Worm (Caenorhabditis elegans) whole organism, L4 larva: ENCODE measurements around the gene ubc-17.
A peak's percentile ranks its signal among the peaks of the same experiment; 100 is the strongest.

Experiments
- F37D6.2 ChIP-seq: sonication (generic microtip); optimal IDR thresholded peaks from 2 replicates; lab custom pipeline; 2016; ENCODE audit warnings: mild to moderate bottlenecking, missing genetic modification characterization, missing compliant biosample characterization
- F44E2.7 ChIP-seq: fragments of 200-800 bp; sonication (Bioruptor generic); IDR thresholded peaks from 2 replicates; pipeline ENCODE4 v2.1.2; 2022; ENCODE audit warnings: missing genetic modification characterization, missing compliant biosample characterization
- R02D3.7 ChIP-seq: fragments of 150-350 bp; sonication (generic microtip); optimal IDR thresholded peaks from 3 replicates; lab custom pipeline; 2014; ENCODE audit warnings: missing biosample characterization, missing genetic modification characterization
- T20F7.1 ChIP-seq: fragments of 200-800 bp; sonication (Bioruptor generic); optimal IDR thresholded peaks from 2 replicates; lab custom pipeline; 2018; ENCODE audit warnings: mild to moderate bottlenecking, missing genetic modification characterization, missing compliant biosample characterization
- ZK546.5 ChIP-seq, 2 experiments: sonication (generic microtip); optimal IDR thresholded peaks; 2 replicates each; lab custom pipeline; 2017; ENCODE audit warnings: missing biosample characterization in 2 of 2, missing genetic modification characterization in 2 of 2
- aly-2 ChIP-seq: sonication (generic microtip); optimal IDR thresholded peaks from 2 replicates; lab custom pipeline; 2018; ENCODE audit warnings: missing biosample characterization, missing genetic modification characterization
- ama-1 ChIP-seq: fragments of 150-350 bp; optimal IDR thresholded peaks from 2 replicates; lab custom pipeline; 2014; ENCODE audit warnings: inconsistent platforms, mixed read lengths
- arid-1 ChIP-seq: fragments of 200-800 bp; sonication (Bioruptor generic); conservative IDR thresholded peaks from 2 replicates; pipeline ENCODE4 v1.3.6; 2022; ENCODE audit warnings: missing genetic modification reagents, missing genetic modification characterization, missing compliant biosample characterization
- ceh-32 ChIP-seq: sonication (generic microtip); optimal IDR thresholded peaks from 2 replicates; lab custom pipeline; 2016; ENCODE audit warnings: mild to moderate bottlenecking, missing genetic modification characterization, missing compliant biosample characterization; ENCODE audit not compliant: poor library complexity
- ceh-44 ChIP-seq: fragments of 200-800 bp; sonication (Bioruptor generic); IDR thresholded peaks from 2 replicates; pipeline ENCODE4 v1.3.6; 2022; ENCODE audit warnings: missing genetic modification reagents, missing genetic modification characterization, missing compliant biosample characterization
- ceh-62 ChIP-seq: sonication (generic microtip); optimal IDR thresholded peaks from 2 replicates; lab custom pipeline; 2017; ENCODE audit warnings: missing biosample characterization, missing genetic modification characterization
- ces-1 ChIP-seq: fragments of 150-350 bp; sonication (generic microtip); optimal IDR thresholded peaks from 4 replicates; lab custom pipeline; 2014; ENCODE audit warnings: missing biosample characterization, missing genetic modification reagents, missing genetic modification characterization
- ctbp-1 ChIP-seq: fragments of 200-800 bp; sonication (Bioruptor generic); IDR thresholded peaks from 2 replicates; pipeline ENCODE4 v1.3.6; 2022; ENCODE audit warnings: missing genetic modification reagents, missing genetic modification characterization, missing compliant biosample characterization
- daf-12 ChIP-seq: fragments of 150-350 bp; optimal IDR thresholded peaks from 2 replicates; lab custom pipeline; 2014; ENCODE audit warnings: missing biosample characterization, missing genetic modification reagents, missing genetic modification characterization
- daf-19 ChIP-seq: fragments of 200-800 bp; sonication (Bioruptor generic); conservative IDR thresholded peaks from 2 replicates; pipeline ENCODE4 v1.3.6; 2022; ENCODE audit warnings: missing genetic modification characterization, missing compliant biosample characterization
- daf-8 ChIP-seq: fragments of 200-800 bp; sonication (Bioruptor generic); IDR thresholded peaks from 2 replicates; pipeline ENCODE4 v1.3.6; 2022; ENCODE audit warnings: missing genetic modification characterization, missing compliant biosample characterization
- dmd-6 ChIP-seq: fragments of 200-800 bp; sonication (Bioruptor generic); IDR thresholded peaks from 2 replicates; pipeline ENCODE4 v1.3.6; 2022; ENCODE audit warnings: missing genetic modification reagents, missing genetic modification characterization, missing compliant biosample characterization
- dmd-8 ChIP-seq: fragments of 200-800 bp; sonication (Bioruptor generic); IDR thresholded peaks from 2 replicates; pipeline ENCODE4 v1.3.6; 2022; ENCODE audit warnings: missing genetic modification characterization, missing compliant biosample characterization
- dmd-9 ChIP-seq: fragments of 200-800 bp; sonication (Bioruptor generic); IDR thresholded peaks from 2 replicates; pipeline ENCODE4 v1.3.6; 2022; ENCODE audit warnings: missing genetic modification reagents, missing genetic modification characterization, missing compliant biosample characterization
- dve-1 ChIP-seq: sonication (generic microtip); optimal IDR thresholded peaks from 2 replicates; lab custom pipeline; 2017; ENCODE audit warnings: antibody characterized with exemption, mild to moderate bottlenecking, missing genetic modification characterization, missing compliant biosample characterization; ENCODE audit not compliant: insufficient read depth
- egl-43 ChIP-seq: fragments of 200-800 bp; sonication (Bioruptor generic); IDR thresholded peaks from 2 replicates; pipeline ENCODE4 v1.3.6; 2022; ENCODE audit warnings: missing genetic modification reagents, missing genetic modification characterization, missing compliant biosample characterization
- fkh-10 ChIP-seq: fragments of 150-350 bp; optimal IDR thresholded peaks from 2 replicates; lab custom pipeline; 2014; ENCODE audit warnings: missing biosample characterization, missing genetic modification reagents, missing genetic modification characterization
- hlh-11 ChIP-seq: fragments of 200-800 bp; sonication (Bioruptor generic); optimal IDR thresholded peaks from 2 replicates; lab custom pipeline; 2018; ENCODE audit warnings: mild to moderate bottlenecking, missing genetic modification characterization, missing compliant biosample characterization
- jun-1 ChIP-seq: fragments of 150-350 bp; optimal IDR thresholded peaks from 2 replicates; lab custom pipeline; 2014; ENCODE audit warnings: missing biosample characterization, missing genetic modification reagents, missing genetic modification characterization
- lim-7 ChIP-seq: fragments of 200-800 bp; sonication (Bioruptor generic); IDR thresholded peaks from 2 replicates; pipeline ENCODE4 v1.3.6; 2022; ENCODE audit warnings: missing genetic modification characterization, missing compliant biosample characterization
- lin-15B ChIP-seq: fragments of 150-350 bp; sonication (generic microtip); optimal IDR thresholded peaks from 3 replicates; lab custom pipeline; 2014; ENCODE audit warnings: missing biosample characterization, missing genetic modification characterization
- lin-38 ChIP-seq: fragments of 200-800 bp; sonication (Bioruptor generic); IDR thresholded peaks from 2 replicates; pipeline ENCODE4 v1.3.6; 2022; ENCODE audit warnings: missing genetic modification reagents, missing genetic modification characterization, missing compliant biosample characterization
- lir-3 ChIP-seq: sonication (generic microtip); optimal IDR thresholded peaks from 2 replicates; lab custom pipeline; 2016; ENCODE audit warnings: mild to moderate bottlenecking, missing genetic modification characterization, missing compliant biosample characterization
- lsy-2 ChIP-seq, 2 experiments: fragments of 150-350 bp in 1 of 2; sonication (generic microtip) in 1 of 2; optimal IDR thresholded peaks; 2 replicates each; lab custom pipeline; 2014 to 2017; ENCODE audit warnings: missing biosample characterization in 2 of 2, missing genetic modification characterization in 2 of 2
- mdl-1 ChIP-seq, 2 experiments: fragments of 150-350 bp in 1 of 2; sonication (generic microtip) in 1 of 2; optimal IDR thresholded peaks; 2 replicates each; lab custom pipeline; 2014 to 2017; ENCODE audit warnings: missing biosample characterization in 2 of 2, missing genetic modification characterization in 2 of 2
- mep-1 ChIP-seq: fragments of 150-350 bp; sonication (generic microtip); optimal IDR thresholded peaks from 3 replicates; lab custom pipeline; 2014; ENCODE audit warnings: missing biosample characterization, missing genetic modification characterization
- mes-2 ChIP-seq: sonication (generic microtip); optimal IDR thresholded peaks from 2 replicates; lab custom pipeline; 2016; ENCODE audit warnings: missing genotype, mild to moderate bottlenecking, missing genetic modification characterization, missing compliant biosample characterization; ENCODE audit not compliant: poor library complexity, severe bottlenecking
- nhr-11 ChIP-seq: fragments of 150-350 bp; optimal IDR thresholded peaks from 2 replicates; lab custom pipeline; 2014; ENCODE audit warnings: missing biosample characterization, missing genetic modification characterization
- nhr-111 ChIP-seq: fragments of 200-800 bp; sonication (Bioruptor generic); optimal IDR thresholded peaks from 2 replicates; lab custom pipeline; 2018; ENCODE audit warnings: mild to moderate bottlenecking, missing genetic modification characterization, missing compliant biosample characterization
- nhr-25 ChIP-seq: sonication (generic microtip); optimal IDR thresholded peaks from 2 replicates; lab custom pipeline; 2017; ENCODE audit warnings: missing genetic modification characterization, mild to moderate bottlenecking, missing compliant biosample characterization, antibody characterized with exemption, moderate library complexity, borderline replicate concordance; ENCODE audit not compliant: insufficient read depth
- nhr-41 ChIP-seq: fragments of 200-800 bp; sonication (Bioruptor generic); IDR thresholded peaks from 2 replicates; pipeline ENCODE4 v1.3.6; 2022; ENCODE audit warnings: missing genetic modification reagents, missing genetic modification characterization, missing compliant biosample characterization
- nhr-42 ChIP-seq: fragments of 200-800 bp; sonication (Bioruptor generic); IDR thresholded peaks from 2 replicates; pipeline ENCODE4 v1.3.6; 2022; ENCODE audit warnings: missing genetic modification characterization, missing compliant biosample characterization
- nhr-6 ChIP-seq: fragments of 150-350 bp; optimal IDR thresholded peaks from 2 replicates; lab custom pipeline; 2014; ENCODE audit warnings: missing biosample characterization, missing genetic modification characterization
- php-3 ChIP-seq: fragments of 200-800 bp; sonication (Bioruptor generic); IDR thresholded peaks from 2 replicates; pipeline ENCODE4 v1.3.6; 2022; ENCODE audit warnings: missing genetic modification reagents, missing genetic modification characterization, missing compliant biosample characterization
- pqm-1 ChIP-seq: sonication (generic microtip); optimal IDR thresholded peaks from 2 replicates; lab custom pipeline; 2017; ENCODE audit warnings: missing biosample characterization, missing genetic modification characterization
- sdz-12 ChIP-seq: fragments of 200-800 bp; sonication (Bioruptor generic); optimal IDR thresholded peaks from 2 replicates; lab custom pipeline; 2018; ENCODE audit warnings: mild to moderate bottlenecking, missing genetic modification characterization, missing compliant biosample characterization
- skn-1 ChIP-seq: fragments of 150-350 bp; optimal IDR thresholded peaks from 2 replicates; lab custom pipeline; 2014; ENCODE audit warnings: missing biosample characterization, missing genetic modification characterization
- spr-1 ChIP-seq: sonication (generic microtip); optimal IDR thresholded peaks from 2 replicates; lab custom pipeline; 2016; ENCODE audit warnings: mild to moderate bottlenecking, missing genetic modification characterization, missing compliant biosample characterization
- spr-3 ChIP-seq: fragments of 200-800 bp; sonication (Bioruptor generic); optimal IDR thresholded peaks from 2 replicates; lab custom pipeline; 2018; ENCODE audit warnings: mild to moderate bottlenecking, missing genetic modification characterization, missing compliant biosample characterization
- unc-130 ChIP-seq: sonication (generic microtip); optimal IDR thresholded peaks from 2 replicates; lab custom pipeline; 2016; ENCODE audit warnings: missing genetic modification reagents, missing genetic modification characterization, missing compliant biosample characterization
- unc-39 ChIP-seq: sonication (generic microtip); optimal IDR thresholded peaks from 2 replicates; lab custom pipeline; 2017; ENCODE audit warnings: missing biosample characterization, missing genetic modification characterization
- unc-62 ChIP-seq, 3 experiments: fragments of 150-350 bp in 1 of 3; sonication (generic microtip); optimal IDR thresholded peaks in 2 of 3; peaks in 1 of 3; 1 replicate in 1 of 3; 2 replicates in 2 of 3; lab custom pipeline; 2014 to 2017; ENCODE audit warnings: missing biosample characterization in 3 of 3, missing genetic modification characterization in 3 of 3, missing genetic modification reagents in 3 of 3, missing genotype in 1 of 3
- vab-7 ChIP-seq: fragments of 200-800 bp; sonication (Bioruptor generic); IDR thresholded peaks from 2 replicates; pipeline ENCODE4 v1.3.6; 2022; ENCODE audit warnings: missing genetic modification reagents, missing genetic modification characterization, missing compliant biosample characterization
- zag-1 ChIP-seq: fragments of 150-350 bp; optimal IDR thresholded peaks from 2 replicates; lab custom pipeline; 2014; ENCODE audit warnings: missing biosample characterization, missing genetic modification characterization
- zfp-2 ChIP-seq: sonication (generic microtip); optimal IDR thresholded peaks from 2 replicates; lab custom pipeline; 2016; ENCODE audit warnings: mild to moderate bottlenecking, missing genetic modification characterization, missing compliant biosample characterization
- ztf-11 ChIP-seq: fragments of 150-350 bp; optimal IDR thresholded peaks from 2 replicates; lab custom pipeline; 2014; ENCODE audit warnings: missing biosample characterization, missing genetic modification characterization

Gene ubc-17

DNA sequence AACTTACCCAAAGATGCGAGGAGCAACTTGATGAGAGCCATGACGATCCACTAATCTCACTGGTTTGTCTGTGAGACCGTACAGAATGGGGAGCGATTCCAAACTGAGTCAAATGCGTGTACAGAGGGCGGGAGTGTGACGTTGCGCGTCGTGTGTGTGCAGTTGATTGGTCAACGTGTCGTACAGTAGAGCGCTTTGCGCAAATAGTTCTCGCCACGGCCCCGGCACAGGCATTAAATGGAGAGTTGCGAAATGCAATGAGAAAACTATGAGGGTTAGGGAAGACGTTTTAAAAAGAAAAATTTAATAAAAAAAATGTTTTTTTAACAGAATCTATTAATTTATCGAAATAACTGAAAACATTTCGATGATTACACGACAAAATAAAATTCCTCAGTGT is 18.0 kb downstream of the ubc-17 start, which contains the start of gene pdi-6 (continued):
- TF ChIP-seq mep-1 (tag; lab: Kevin White, UChicago) (peak; percentile 95), R02D3.7 (no peak), lin-15B (tag; lab: Kevin White, UChicago) (peak; percentile 86), ZK546.5 (tag; optimal IDR thresholded peaks at IDR 0.05; lab: Kevin White, UChicago) (no peak), arid-1 (GFP tag; lab: Robert Waterston, UW) (peak; percentile 37; the same call in 1 of the 2 replicates), T20F7.1 (GFP tag; lab: Kevin White, UChicago) (peak; percentile 84), unc-62 (GFP tag; optimal IDR thresholded peaks at IDR 0.05 in 1 of 2; lab: Kevin White, UChicago) (no peak), unc-62 (tag; optimal IDR thresholded peaks at IDR 0.05; lab: Kevin White, UChicago) (no peak), spr-3 (no peak), lin-38 (GFP tag; lab: Robert Waterston, UW) (peak; percentile 99), ama-1 (lab: Kevin White, UChicago) (no peak), egl-43 (GFP tag; lab: Robert Waterston, UW) (no peak), nhr-41 (peak; percentile 36; the same call in 1 of the 2 replicates), ceh-32 (tag; lab: Kevin White, UChicago) (no peak), vab-7 (peak; percentile 63), dmd-6 (GFP tag; lab: Robert Waterston, UW) (peak; percentile 92), fkh-10 (GFP tag; lab: Kevin White, UChicago) (peak; percentile 60), F44E2.7 (GFP tag; lab: Robert Waterston, UW) (no peak), sdz-12 (GFP tag; lab: Kevin White, UChicago) (no peak), F37D6.2 (tag; lab: Kevin White, UChicago) (peak; percentile 66), nhr-6 (tag; lab: Kevin White, UChicago) (peak; percentile 80), nhr-11 (peak; percentile 85), zag-1 (tag; lab: Kevin White, UChicago) (no peak), ztf-11 (tag; lab: Kevin White, UChicago) (no peak), unc-130 (GFP tag; lab: Kevin White, UChicago) (peak; percentile 18), nhr-111 (GFP tag; lab: Kevin White, UChicago) (no peak), lsy-2 (tag; optimal IDR thresholded peaks at IDR 0.05; lab: Kevin White, UChicago) (peak; percentile 81 to 93), lir-3 (no peak), zfp-2 (peak; percentile 27), unc-39 (tag; lab: Kevin White, UChicago) (no peak), aly-2 (tag; lab: Kevin White, UChicago) (no peak), nhr-42 (0 out of 2 replicates have a peak, but pooled peaks have one; percentile 68), mdl-1 (tag; optimal IDR thresholded peaks at IDR 0.05; lab: Kevin White, UChicago) (peak; percentile 51 to 82), spr-1 (peak; percentile 58), dmd-9 (peak; percentile 96), skn-1 (tag; lab: Kevin White, UChicago) (no peak), ces-1 (GFP tag; lab: Kevin White, UChicago) (no peak), jun-1 (peak; percentile 58), dmd-8 (GFP tag; lab: Robert Waterston, UW) (no peak), pqm-1 (tag; lab: Kevin White, UChicago) (peak; percentile 53), hlh-11 (tag; lab: Kevin White, UChicago) (peak; percentile 94), lim-7 (GFP tag; lab: Robert Waterston, UW) (no peak), daf-19 (GFP tag; lab: Robert Waterston, UW) (no peak), nhr-25 (tag; lab: Kevin White, UChicago) (peak; percentile 73), ceh-62 (tag; lab: Kevin White, UChicago) (no peak), dve-1 (peak; percentile 90), daf-12 (tag; lab: Kevin White, UChicago) (no peak), ctbp-1 (GFP tag; lab: Robert Waterston, UW) (0 out of 2 replicates have a peak, but pooled peaks have one; percentile 30), php-3 (GFP tag; lab: Robert Waterston, UW) (peak; percentile 80), ceh-44 (peak; percentile 83), mes-2 (tag; lab: Kevin White, UChicago) (peak; percentile 96), daf-8 (GFP tag; lab: Robert Waterston, UW) (no peak)
